Worm (Caenorhabditis elegans) whole organism, mixed stage, embryonic: ENCODE results near the gene prp-18.

Source experiments
- elt-1 ChIP-seq: sonication (generic microtip); optimal IDR thresholded peaks from 2 replicates; lab custom pipeline; 2017; ENCODE audit warnings: missing genetic modification characterization, mild to moderate bottlenecking, missing compliant biosample characterization, antibody characterized with exemption, moderate library complexity, borderline replicate concordance; ENCODE audit not compliant: insufficient read depth
- mep-1 ChIP-seq: fragments of 150-350 bp; optimal IDR thresholded peaks from 2 replicates; lab custom pipeline; 2017; ENCODE audit warnings: missing biosample characterization, missing genetic modification reagents, missing genetic modification characterization, inconsistent platforms
- nhr-12 ChIP-seq: fragments of 150-350 bp; optimal IDR thresholded peaks from 2 replicates; lab custom pipeline; 2014; ENCODE audit warnings: missing biosample characterization, missing genetic modification characterization
- nhr-28 ChIP-seq: fragments of 150-350 bp; optimal IDR thresholded peaks from 2 replicates; lab custom pipeline; 2014; ENCODE audit warnings: missing biosample characterization, missing genetic modification characterization
- nhr-76 ChIP-seq: sonication (generic microtip); optimal IDR thresholded peaks from 2 replicates; lab custom pipeline; 2017; ENCODE audit warnings: missing biosample characterization, missing genetic modification characterization
- sem-2 ChIP-seq: fragments of 200-800 bp; sonication (Bioruptor generic); optimal IDR thresholded peaks from 2 replicates; lab custom pipeline; 2018; ENCODE audit warnings: mild to moderate bottlenecking, missing genetic modification characterization, missing compliant biosample characterization
- snpc-4 ChIP-seq: fragments of 150-350 bp; optimal IDR thresholded peaks from 2 replicates; lab custom pipeline; 2014; ENCODE audit warnings: missing biosample characterization, missing genetic modification characterization
- sptf-1 ChIP-seq: sonication (generic microtip); optimal IDR thresholded peaks from 2 replicates; lab custom pipeline; 2017; ENCODE audit warnings: mild to moderate bottlenecking, missing genetic modification characterization, moderate library complexity, missing compliant biosample characterization
- unc-39 ChIP-seq: fragments of 150-350 bp; optimal IDR thresholded peaks from 2 replicates; lab custom pipeline; 2014; ENCODE audit warnings: missing biosample characterization, missing genetic modification characterization
- unc-62 ChIP-seq: fragments of 150-350 bp; optimal IDR thresholded peaks from 2 replicates; lab custom pipeline; 2014; ENCODE audit warnings: missing biosample characterization, missing genetic modification reagents, missing genetic modification characterization

ce11 chrIV:9846574-9846973, 37.6 kb downstream of the prp-18 start, which contains the start of gene K07F5.6:
- TF ChIP-seq snpc-4 (tag; lab: Kevin White, UChicago) (no peak), nhr-28 (tag; lab: Kevin White, UChicago) (no peak), unc-39 (tag; lab: Kevin White, UChicago) (no peak), elt-1 (tag; lab: Kevin White, UChicago) (no peak), sptf-1 (tag; lab: Kevin White, UChicago) (no peak), nhr-76 (no peak), nhr-12 (tag; lab: Kevin White, UChicago) (no peak), sem-2 (GFP tag; lab: Kevin White, UChicago) (no peak), mep-1 (tag; lab: Kevin White, UChicago) (no peak), unc-62 (no peak)
